Fruit fly (Drosophila melanogaster) whole organism, embryonic: ENCODE results near the gene CG8508.
A peak's percentile ranks its signal among the peaks of the same experiment; 100 is the strongest.

Source experiments
- Ada2b ChIP-seq: fragments of 200-800 bp; sonication (Bioruptor generic); IDR thresholded peaks from 2 replicates; pipeline ENCODE4 v1.3.6; 2022; ENCODE audit warnings: missing biosample characterization, missing genetic modification characterization
- Awh ChIP-seq: fragments of 200-800 bp; sonication (Bioruptor generic); IDR thresholded peaks from 2 replicates; pipeline ENCODE4, ENCODE4 v1.3.6; 2022; ENCODE audit warnings: missing biosample characterization, missing genetic modification characterization
- Bdp1 ChIP-seq: fragments of 200-800 bp; sonication (Bioruptor generic); optimal IDR thresholded peaks from 3 replicates; lab custom pipeline; 2016; ENCODE audit warnings: missing biosample characterization, missing genetic modification characterization
- CG10147 ChIP-seq: fragments of 200-800 bp; sonication (Bioruptor generic); optimal IDR thresholded peaks from 2 replicates; lab custom pipeline; 2019; ENCODE audit warnings: missing biosample characterization, mild to moderate bottlenecking, missing genetic modification characterization, moderate library complexity
- CG10274 ChIP-seq: fragments of 200-800 bp; sonication (Bioruptor generic); optimal IDR thresholded peaks from 3 replicates; lab custom pipeline; 2017; ENCODE audit warnings: missing biosample characterization, mild to moderate bottlenecking, missing genetic modification characterization
- CG11398 ChIP-seq: fragments of 200-800 bp; sonication (Bioruptor generic); optimal IDR thresholded peaks from 2 replicates; lab custom pipeline; 2016; ENCODE audit warnings: missing biosample characterization, missing genetic modification characterization
- CG13894 ChIP-seq: fragments of 200-800 bp; sonication (Bioruptor generic); optimal IDR thresholded peaks from 3 replicates; lab custom pipeline; 2018; ENCODE audit warnings: missing biosample characterization, mild to moderate bottlenecking, missing genetic modification characterization, moderate library complexity
- CG17612 ChIP-seq: fragments of 200-800 bp; sonication (Bioruptor generic); IDR thresholded peaks from 2 replicates; pipeline ENCODE4 v1.3.6; 2022; ENCODE audit warnings: missing biosample characterization, missing genetic modification characterization
- CG17912 ChIP-seq: fragments of 200-800 bp; sonication (Bioruptor generic); optimal IDR thresholded peaks from 2 replicates; lab custom pipeline; 2018; ENCODE audit warnings: missing biosample characterization, mild to moderate bottlenecking, missing genetic modification characterization
- CG18476 ChIP-seq: fragments of 200-800 bp; sonication (Bioruptor generic); optimal IDR thresholded peaks from 2 replicates; lab custom pipeline; 2016; ENCODE audit warnings: missing biosample characterization, mild to moderate bottlenecking, missing genetic modification characterization
- CG2120 ChIP-seq: fragments of 200-800 bp; sonication (Bioruptor generic); optimal IDR thresholded peaks from 3 replicates; lab custom pipeline; 2016; ENCODE audit warnings: missing biosample characterization, missing genetic modification characterization
- CG2875 ChIP-seq: fragments of 200-800 bp; sonication (Bioruptor generic); optimal IDR thresholded peaks from 2 replicates; lab custom pipeline; 2017; ENCODE audit warnings: missing biosample characterization, mild to moderate bottlenecking, missing genetic modification characterization, missing genetic modification reagents
- CG30403 ChIP-seq: fragments of 200-800 bp; sonication (Bioruptor generic); optimal IDR thresholded peaks from 3 replicates; lab custom pipeline; 2016; ENCODE audit warnings: missing biosample characterization, missing genetic modification characterization
- CG31365 ChIP-seq: fragments of 200-800 bp; sonication (Bioruptor generic); optimal IDR thresholded peaks from 2 replicates; lab custom pipeline; 2018; ENCODE audit warnings: missing biosample characterization, mild to moderate bottlenecking, missing genetic modification characterization
- CG34376 ChIP-seq: fragments of 200-800 bp; sonication (Bioruptor generic); optimal IDR thresholded peaks from 2 replicates; lab custom pipeline; 2018; ENCODE audit warnings: missing biosample characterization, mild to moderate bottlenecking, missing genetic modification characterization
- CG4360 ChIP-seq: fragments of 200-800 bp; sonication (Bioruptor generic); IDR thresholded peaks from 2 replicates; pipeline ENCODE4 v1.3.6; 2022; ENCODE audit warnings: missing biosample characterization, missing genetic modification characterization
- CG4820 ChIP-seq: fragments of 200-800 bp; sonication (Bioruptor generic); optimal IDR thresholded peaks from 3 replicates; lab custom pipeline; 2016; ENCODE audit warnings: missing biosample characterization, missing genetic modification characterization
- CG5245 ChIP-seq: fragments of 200-800 bp; sonication (Bioruptor generic); optimal IDR thresholded peaks from 3 replicates; lab custom pipeline; 2016; ENCODE audit warnings: missing biosample characterization, missing genetic modification characterization
- CG8388 ChIP-seq: fragments of 200-800 bp; sonication (Bioruptor generic); optimal IDR thresholded peaks from 2 replicates; lab custom pipeline; 2019; ENCODE audit warnings: missing biosample characterization, mild to moderate bottlenecking, missing genetic modification characterization, moderate library complexity
- Hey ChIP-seq: fragments of 200-800 bp; sonication (Bioruptor generic); optimal IDR thresholded peaks from 3 replicates; lab custom pipeline; 2018; ENCODE audit warnings: missing biosample characterization, mild to moderate bottlenecking, missing genetic modification characterization
- HmgD ChIP-seq: fragments of 200-800 bp; sonication (Bioruptor generic); optimal IDR thresholded peaks from 3 replicates; lab custom pipeline; 2016; ENCODE audit warnings: missing biosample characterization, missing genetic modification characterization
- Hmr ChIP-seq: fragments of 200-800 bp; sonication (Bioruptor generic); optimal IDR thresholded peaks from 3 replicates; lab custom pipeline; 2017; ENCODE audit warnings: mild to moderate bottlenecking, missing biosample characterization, missing genetic modification reagents, missing genetic modification characterization
- MBD-R2 ChIP-seq: fragments of 200-800 bp; sonication (Bioruptor generic); IDR thresholded peaks from 2 replicates; pipeline ENCODE4 v1.3.6; 2022; ENCODE audit warnings: missing biosample characterization, missing genetic modification characterization
- MTF-1 ChIP-seq: fragments of 200-800 bp; sonication (Bioruptor generic); optimal IDR thresholded peaks from 2 replicates; lab custom pipeline; 2018; ENCODE audit warnings: missing biosample characterization, mild to moderate bottlenecking, missing genetic modification characterization, borderline replicate concordance
- Meics ChIP-seq: fragments of 200-800 bp; sonication (Bioruptor generic); optimal IDR thresholded peaks from 2 replicates; lab custom pipeline; 2017; ENCODE audit warnings: missing biosample characterization, mild to moderate bottlenecking, missing genetic modification characterization
- Nf-YB ChIP-seq: fragments of 200-800 bp; sonication (Bioruptor generic); optimal IDR thresholded peaks from 3 replicates; lab custom pipeline; 2019; ENCODE audit warnings: missing biosample characterization, mild to moderate bottlenecking, missing genetic modification characterization, moderate library complexity
- Opbp ChIP-seq: fragments of 200-800 bp; sonication (Bioruptor generic); IDR thresholded peaks from 3 replicates; pipeline ENCODE4 v1.3.6; 2022; ENCODE audit warnings: missing biosample characterization, missing genetic modification characterization; ENCODE audit not compliant: partially characterized antibody
- Ptx1 ChIP-seq: fragments of 200-800 bp; sonication (Bioruptor generic); IDR thresholded peaks from 2 replicates; pipeline ENCODE4 v1.3.6; 2022; ENCODE audit warnings: missing biosample characterization, missing genetic modification characterization
- Sox102F ChIP-seq: fragments of 200-800 bp; sonication (Bioruptor generic); optimal IDR thresholded peaks from 2 replicates; lab custom pipeline; 2018; ENCODE audit warnings: missing biosample characterization, mild to moderate bottlenecking, missing genetic modification characterization, moderate library complexity
- Sry-β ChIP-seq: fragments of 200-800 bp; sonication (Bioruptor generic); optimal IDR thresholded peaks from 2 replicates; lab custom pipeline; 2018; ENCODE audit warnings: missing biosample characterization, mild to moderate bottlenecking, missing genetic modification characterization, moderate library complexity
- Tbp ChIP-seq: fragments of >200 bp; optimal IDR thresholded peaks from 2 replicates; lab custom pipeline; 2018; ENCODE audit warnings: missing biosample characterization, missing genetic modification characterization
- gfzf ChIP-seq: fragments of 200-800 bp; sonication (Bioruptor generic); optimal IDR thresholded peaks from 2 replicates; lab custom pipeline; 2016; ENCODE audit warnings: missing biosample characterization, mild to moderate bottlenecking, missing genetic modification characterization, moderate library complexity
- gsb ChIP-seq: fragments of 200-800 bp; sonication (Bioruptor generic); IDR thresholded peaks from 2 replicates; pipeline ENCODE4 v1.3.6; 2022; ENCODE audit warnings: missing biosample characterization, missing genetic modification characterization
- hth ChIP-seq: fragments of >200 bp; optimal IDR thresholded peaks from 2 replicates; lab custom pipeline; 2017; ENCODE audit warnings: inconsistent platforms
- ken ChIP-seq: fragments of 200-800 bp; sonication (Bioruptor generic); IDR thresholded peaks from 3 replicates; pipeline ENCODE4 v1.3.6; 2022; ENCODE audit warnings: missing biosample characterization, missing genetic modification characterization
- knrl ChIP-seq: fragments of 200-800 bp; sonication (Bioruptor generic); IDR thresholded peaks from 3 replicates; pipeline ENCODE4 v1.3.6; 2022; ENCODE audit warnings: missing biosample characterization, missing genetic modification characterization; ENCODE audit not compliant: partially characterized antibody
- nerfin-2 ChIP-seq: fragments of 200-800 bp; sonication (Bioruptor generic); IDR thresholded peaks from 2 replicates; pipeline ENCODE4 v1.3.6; 2022; ENCODE audit warnings: missing biosample characterization, missing genetic modification characterization; ENCODE audit not compliant: partially characterized antibody
- odd ChIP-seq: fragments of 200-800 bp; sonication (Bioruptor generic); optimal IDR thresholded peaks from 2 replicates; lab custom pipeline; 2017; ENCODE audit warnings: missing biosample characterization, mild to moderate bottlenecking, missing genetic modification characterization
- pb ChIP-seq: fragments of 200-800 bp; sonication (Bioruptor generic); optimal IDR thresholded peaks from 3 replicates; lab custom pipeline; 2016; ENCODE audit warnings: missing biosample characterization, missing genetic modification characterization
- pnt ChIP-seq: fragments of 200-800 bp; sonication (Bioruptor generic); optimal IDR thresholded peaks from 3 replicates; lab custom pipeline; 2016; ENCODE audit warnings: missing biosample characterization, missing genetic modification characterization
- rib ChIP-seq: fragments of 200-800 bp; sonication (Bioruptor generic); IDR thresholded peaks from 2 replicates; pipeline ENCODE4 v1.3.6; 2022; ENCODE audit warnings: missing biosample characterization, missing genetic modification characterization
- ro ChIP-seq: fragments of 200-800 bp; sonication (Bioruptor generic); IDR thresholded peaks from 2 replicates; pipeline ENCODE4 v1.3.6; 2022; ENCODE audit warnings: missing biosample characterization, missing genetic modification characterization
- salm ChIP-seq: fragments of 200-800 bp; sonication (Bioruptor generic); optimal IDR thresholded peaks from 2 replicates; lab custom pipeline; 2018; ENCODE audit warnings: missing biosample characterization, mild to moderate bottlenecking, missing genetic modification characterization
- sens-2 ChIP-seq: fragments of 200-800 bp; sonication (Bioruptor generic); IDR thresholded peaks from 2 replicates; pipeline ENCODE4 v1.3.6; 2022; ENCODE audit warnings: missing biosample characterization, missing genetic modification characterization
- sisA ChIP-seq: fragments of 200-800 bp; sonication (Bioruptor generic); IDR thresholded peaks from 2 replicates; pipeline ENCODE4 v1.3.6; 2022; ENCODE audit warnings: missing biosample characterization, missing genetic modification characterization
- sug ChIP-seq: fragments of 200-800 bp; optimal IDR thresholded peaks from 2 replicates; lab custom pipeline; 2019; ENCODE audit warnings: missing biosample characterization, mild to moderate bottlenecking, missing genetic modification characterization, moderate library complexity
- tin ChIP-seq: fragments of 200-800 bp; sonication (Bioruptor generic); optimal IDR thresholded peaks from 3 replicates; lab custom pipeline; 2016; ENCODE audit warnings: missing biosample characterization, missing genetic modification characterization
- ttk ChIP-seq: fragments of 200-800 bp; sonication (Bioruptor generic); IDR thresholded peaks from 2 replicates; pipeline ENCODE4 v2.1.2; 2022; ENCODE audit warnings: missing biosample characterization, missing genetic modification characterization
- tup ChIP-seq: fragments of 200-800 bp; sonication (Bioruptor generic); optimal IDR thresholded peaks from 2 replicates; lab custom pipeline; 2016; ENCODE audit warnings: missing biosample characterization, mild to moderate bottlenecking, missing genetic modification characterization, moderate library complexity
- unpg ChIP-seq: fragments of 200-800 bp; sonication (Bioruptor generic); optimal IDR thresholded peaks from 3 replicates; lab custom pipeline; 2018; ENCODE audit warnings: missing biosample characterization, mild to moderate bottlenecking, missing genetic modification characterization, moderate library complexity
- vvl ChIP-seq: fragments of 200-800 bp; sonication (Bioruptor generic); IDR thresholded peaks from 2 replicates; pipeline ENCODE4 v1.3.6; 2022; ENCODE audit warnings: missing biosample characterization, missing genetic modification characterization
- zfh2 ChIP-seq: fragments of 200-800 bp; sonication (Bioruptor generic); optimal IDR thresholded peaks from 2 replicates; lab custom pipeline; 2016; ENCODE audit warnings: missing biosample characterization, missing genetic modification characterization

Gene CG8508

dm6 chr3R:13218733-13219132, 32.4 kb upstream of the CG8508 start (continued):
- TF ChIP-seq rib (peak; percentile 28; the same call in 1 of the 2 replicates), salm (tag; lab: Kevin White, UChicago) (no peak), CG2120 (GFP tag; lab: Kevin White, UChicago) (peak; percentile 22), tin (GFP tag; lab: Kevin White, UChicago) (peak; percentile 18), pb (GFP tag; lab: Kevin White, UChicago) (no peak), zfh2 (GFP tag; lab: Kevin White, UChicago) (peak; percentile 2), CG30403 (GFP tag; lab: Kevin White, UChicago) (peak; percentile 24), nerfin-2 (GFP tag; lab: Robert Waterston, UW) (no peak), pnt (GFP tag; lab: Kevin White, UChicago) (peak; percentile 7), Awh (GFP tag; lab: Robert Waterston, UW) (no peak), Tbp (GFP tag; lab: Kevin White, UChicago) (no peak), HmgD (GFP tag; lab: Kevin White, UChicago) (no peak), sisA (GFP tag; lab: Robert Waterston, UW) (no peak), Ptx1 (GFP tag; lab: Robert Waterston, UW) (no peak), CG34376 (GFP tag; lab: Kevin White, UChicago) (no peak), sug (tag; lab: Kevin White, UChicago) (no peak), sens-2 (GFP tag; lab: Robert Waterston, UW) (no peak), CG2875 (GFP tag; lab: Kevin White, UChicago) (no peak), CG10274 (GFP tag; lab: Kevin White, UChicago) (no peak), CG10147 (peak; percentile 30), Ada2b (GFP tag; lab: Robert Waterston, UW) (peak; percentile 46), Nf-YB (no peak), knrl (GFP tag; lab: Robert Waterston, UW) (no peak), Sox102F (GFP tag; lab: Kevin White, UChicago) (no peak), vvl (GFP tag; lab: Robert Waterston, UW) (no peak), CG5245 (GFP tag; lab: Kevin White, UChicago) (no peak), Meics (GFP tag; lab: Kevin White, UChicago) (peak; percentile 45), ken (GFP tag; lab: Robert Waterston, UW) (no peak), Opbp (GFP tag; lab: Robert Waterston, UW) (no peak), CG18476 (GFP tag; lab: Kevin White, UChicago) (no peak), odd (no peak), hth (lab: Kevin White, UChicago) (no peak), tup (GFP tag; lab: Kevin White, UChicago) (no peak), CG8388 (GFP tag; lab: Kevin White, UChicago) (no peak), CG17612 (GFP tag; lab: Robert Waterston, UW) (peak; percentile 28; the same call in 1 of the 2 replicates), CG4820 (no peak), Bdp1 (GFP tag; lab: Kevin White, UChicago) (no peak), CG13894 (tag; lab: Kevin White, UChicago) (no peak), Sry-β (no peak), Hmr (peak; percentile 12), MTF-1 (GFP tag; lab: Kevin White, UChicago) (no peak), MBD-R2 (GFP tag; lab: Robert Waterston, UW) (no peak; the same call in 1 of the 2 replicates), unpg (GFP tag; lab: Kevin White, UChicago) (peak; percentile 11), ro (GFP tag; lab: Robert Waterston, UW) (no peak), Hey (tag; lab: Kevin White, UChicago) (no peak), CG17912 (GFP tag; lab: Kevin White, UChicago) (no peak), ttk (no peak), CG31365 (tag; lab: Kevin White, UChicago) (no peak), gfzf (GFP tag; lab: Kevin White, UChicago) (no peak), gsb (GFP tag; lab: Robert Waterston, UW) (no peak), CG4360 (no peak), CG11398 (GFP tag; lab: Kevin White, UChicago) (no peak)
